Fruit fly (Drosophila melanogaster): Measurements from ENCODE around the gene nyo.
A peak's percentile ranks its signal among the peaks of the same experiment; 100 is the strongest.

Gene nyo

dm6 chr3R:31608438-31609188 lies 65.8 kb downstream of the nyo start (continued):
- no peak for TF ChIP-seq CG12104 (GFP tag; optimal IDR thresholded peaks at IDR 0.05)
- TF ChIP-seq danr (GFP tag; IDR thresholded peaks at IDR 0.05), result no peak
- no peak for TF ChIP-seq Side (GFP tag; optimal IDR thresholded peaks at IDR 0.05)
- TF ChIP-seq ewg (GFP tag; optimal IDR thresholded peaks at IDR 0.05), result no peak
- no peak for TF ChIP-seq trem (tag; optimal IDR thresholded peaks at IDR 0.05)
- TF ChIP-seq B-H1 (GFP tag; IDR thresholded peaks at IDR 0.05), result no peak
- no peak for TF ChIP-seq CG8924 (tag; optimal IDR thresholded peaks at IDR 0.05)
- TF ChIP-seq CG10147 (GFP tag; optimal IDR thresholded peaks at IDR 0.05), result no peak
- no peak for TF ChIP-seq vnd (GFP tag; IDR thresholded peaks at IDR 0.05; ENCODE audit: partially characterized antibody)
- TF ChIP-seq bsh (GFP tag; optimal IDR thresholded peaks at IDR 0.05), result no peak
- no peak for TF ChIP-seq CG4854 (GFP tag; optimal IDR thresholded peaks at IDR 0.05)
- peak in 1 of 2 experiments; percentile 71 for TF ChIP-seq crp (GFP tag; optimal IDR thresholded peaks at IDR 0.05)
- no peak for TF ChIP-seq CG30020 (tag; optimal IDR thresholded peaks at IDR 0.05)
- no peak for TF ChIP-seq Max (GFP tag; optimal IDR thresholded peaks at IDR 0.05)
- TF ChIP-seq CG1832 (GFP tag; optimal IDR thresholded peaks at IDR 0.05), result peak; percentile 86
- TF ChIP-seq eyg (GFP tag; optimal IDR thresholded peaks at IDR 0.05), result no peak
- TF ChIP-seq jumu (GFP tag; optimal IDR thresholded peaks at IDR 0.05), result no peak
- TF ChIP-seq Taf1 (GFP tag; IDR thresholded peaks at IDR 0.05), result no peak
- TF ChIP-seq GATAe (GFP tag; conservative IDR thresholded peaks at IDR 0.05), result no peak
- no peak for TF ChIP-seq ase (GFP tag; IDR thresholded peaks at IDR 0.05)
- peak; percentile 9 for TF ChIP-seq CG11504 (tag; optimal IDR thresholded peaks at IDR 0.05)
- TF ChIP-seq CG11695 (GFP tag; IDR thresholded peaks at IDR 0.05), result no peak
- TF ChIP-seq Vsx1 (GFP tag; optimal IDR thresholded peaks at IDR 0.05), result no peak
- TF ChIP-seq bbx (GFP tag; IDR thresholded peaks at IDR 0.05; ENCODE audit: partially characterized antibody), result no peak
- TF ChIP-seq stwl (tag; optimal IDR thresholded peaks at IDR 0.05), result no peak
- no peak for TF ChIP-seq fu2 (GFP tag; optimal IDR thresholded peaks at IDR 0.05)
- peak; percentile 43 for TF ChIP-seq YL-1 (GFP tag; optimal IDR thresholded peaks at IDR 0.05)
- no peak for TF ChIP-seq CG7271 (tag; optimal IDR thresholded peaks at IDR 0.05)
- TF ChIP-seq tna (GFP tag; IDR thresholded peaks at IDR 0.05; ENCODE audit: partially characterized antibody), result no peak
- TF ChIP-seq CG8290 (GFP tag; optimal IDR thresholded peaks at IDR 0.05), result no peak
- TF ChIP-seq CG8290 (tag; optimal IDR thresholded peaks at IDR 0.05), result peak in 1 of 2 experiments; percentile 54
- no peak for TF ChIP-seq pb (GFP tag; optimal IDR thresholded peaks at IDR 0.05)
- TF ChIP-seq ci (GFP tag; IDR thresholded peaks at IDR 0.05), result no peak
- TF ChIP-seq mam (GFP tag; optimal IDR thresholded peaks at IDR 0.05), result no peak
- peak; percentile 13 for TF ChIP-seq oc (tag; optimal IDR thresholded peaks at IDR 0.05)
- no peak for TF ChIP-seq corto (GFP tag; optimal IDR thresholded peaks at IDR 0.05)
- peak; percentile 5 for TF ChIP-seq pzg (GFP tag; optimal IDR thresholded peaks at IDR 0.05)
- TF ChIP-seq Bteb2 (GFP tag; optimal IDR thresholded peaks at IDR 0.05), result no peak
- TF ChIP-seq gsb-n (tag; optimal IDR thresholded peaks at IDR 0.05), result no peak
- TF ChIP-seq CG12942 (GFP tag; optimal IDR thresholded peaks at IDR 0.05), result no peak
- no peak for TF ChIP-seq pho (GFP tag; optimal IDR thresholded peaks at IDR 0.05)
- TF ChIP-seq Antp (GFP tag; optimal IDR thresholded peaks at IDR 0.05), result no peak
- no peak for TF ChIP-seq caup (GFP tag; optimal IDR thresholded peaks at IDR 0.05; ENCODE audit: severe bottlenecking)
- no peak for TF ChIP-seq dysf (GFP tag; IDR thresholded peaks at IDR 0.05)
- no peak for TF ChIP-seq CG34422 (GFP tag; IDR thresholded peaks at IDR 0.05)
- TF ChIP-seq CG10274 (GFP tag; optimal IDR thresholded peaks at IDR 0.05), result no peak
- TF ChIP-seq CG1647 (GFP tag; optimal IDR thresholded peaks at IDR 0.05), result no peak
- TF ChIP-seq Eip74EF (GFP tag; optimal IDR thresholded peaks at IDR 0.05), result no peak
- TF ChIP-seq CG2889 (GFP tag; IDR thresholded peaks at IDR 0.05), result no peak
- no peak for TF ChIP-seq CG3847 (GFP tag; IDR thresholded peaks at IDR 0.05)

Data from whole organism, embryonic.